Fruit fly (Drosophila melanogaster) whole organism, pupa: ENCODE data around the gene CG2017.

Experiments
- CG17806 ChIP-seq: fragments of 200-800 bp; sonication (Bioruptor generic); optimal IDR thresholded peaks from 2 replicates; lab custom pipeline; 2018; ENCODE audit warnings: missing biosample characterization, mild to moderate bottlenecking, missing genetic modification characterization, moderate library complexity
- D1 ChIP-seq: fragments of 200-800 bp; sonication (Bioruptor generic); optimal IDR thresholded peaks from 2 replicates; lab custom pipeline; 2018; ENCODE audit warnings: missing biosample characterization, mild to moderate bottlenecking, missing genetic modification characterization, moderate library complexity
- EcR ChIP-seq: fragments of 200-800 bp; sonication (Bioruptor generic); optimal IDR thresholded peaks from 3 replicates; lab custom pipeline; 2019; ENCODE audit warnings: missing biosample characterization, missing genetic modification characterization, mild to moderate bottlenecking, moderate library complexity, missing genetic modification reagents

DNA sequence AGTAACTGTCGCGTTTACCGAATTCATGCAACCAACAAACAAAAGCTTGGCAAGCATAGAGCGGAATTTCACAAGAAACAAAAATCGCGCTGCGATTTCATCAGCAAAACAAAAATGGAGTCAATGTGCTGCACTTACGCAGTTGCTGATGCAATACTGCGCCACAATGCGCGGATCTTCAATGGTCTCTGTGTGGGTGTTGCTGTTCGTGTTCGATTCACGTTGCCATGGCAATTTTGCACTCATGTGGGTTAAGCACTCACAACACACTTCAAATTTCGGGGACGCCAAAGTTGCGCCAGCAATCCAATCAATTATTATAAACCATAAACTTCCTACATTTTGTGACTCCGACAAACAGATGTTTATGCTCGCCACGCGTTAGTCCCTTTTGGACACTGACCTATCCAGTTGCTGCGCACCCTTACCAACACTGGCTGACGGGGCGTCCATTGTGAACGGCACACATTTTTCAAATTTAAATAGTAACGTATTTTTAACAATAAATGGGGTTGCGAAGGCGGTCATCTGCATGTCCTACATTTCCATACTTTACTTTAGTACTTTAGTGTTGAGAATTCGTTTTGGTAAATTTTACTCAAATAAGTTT is at the start of gene CG2017:
- TF ChIP-seq D1 (tag; lab: Kevin White, UChicago), result peak; percentile 31
- no peak for TF ChIP-seq CG17806 (tag; lab: Kevin White, UChicago)
- TF ChIP-seq EcR (GFP tag; lab: Kevin White, UChicago), result peak; percentile 89
